Worm (Caenorhabditis elegans) whole organism, young adult: ENCODE measurements around the gene ogdh-2.

Source experiments
- B0336.3 ChIP-seq: fragments of 200-800 bp; sonication (Bioruptor generic); IDR thresholded peaks from 2 replicates; pipeline ENCODE4 v1.3.6; 2022; ENCODE audit warnings: missing genetic modification characterization, missing compliant biosample characterization
- F39B2.1 ChIP-seq: fragments of 200-800 bp; sonication (Bioruptor generic); IDR thresholded peaks from 2 replicates; pipeline ENCODE4 v1.3.6; 2022; ENCODE audit warnings: missing genetic modification reagents, missing genetic modification characterization, missing compliant biosample characterization
- F49E8.2 ChIP-seq: sonication (generic microtip); optimal IDR thresholded peaks from 3 replicates; lab custom pipeline; 2017; ENCODE audit warnings: missing genetic modification characterization, mild to moderate bottlenecking, missing compliant biosample characterization, antibody characterized with exemption, moderate library complexity; ENCODE audit not compliant: insufficient read depth
- Y79H2A.3 ChIP-seq: fragments of 200-800 bp; sonication (Bioruptor generic); conservative IDR thresholded peaks from 2 replicates; pipeline ENCODE4 v1.3.6; 2022; ENCODE audit warnings: missing genetic modification reagents, missing genetic modification characterization, missing compliant biosample characterization
- ama-1 ChIP-seq, 3 experiments: fragments of 150-350 bp in 1 of 3; sonication (generic microtip) in 2 of 3; optimal IDR thresholded peaks; 2 replicates each; lab custom pipeline; 2014 to 2018; ENCODE audit warnings: missing biosample characterization in 2 of 3, missing genetic modification characterization in 2 of 3, missing genetic modification reagents in 2 of 3
- hlh-26 ChIP-seq: fragments of 200-800 bp; sonication (Bioruptor generic); conservative IDR thresholded peaks from 2 replicates; pipeline ENCODE4 v1.3.6; 2022; ENCODE audit warnings: missing genetic modification reagents, missing genetic modification characterization, missing compliant biosample characterization
- hsf-1 ChIP-seq: fragments of 200-800 bp; sonication (Bioruptor generic); IDR thresholded peaks from 2 replicates; pipeline ENCODE4 v1.3.6; 2022; ENCODE audit warnings: missing genetic modification reagents, missing genetic modification characterization, missing compliant biosample characterization
- madf-6 ChIP-seq: fragments of 200-800 bp; sonication (Bioruptor generic); IDR thresholded peaks from 2 replicates; pipeline ENCODE4 v1.3.6; 2022; ENCODE audit warnings: missing genetic modification reagents, missing genetic modification characterization, missing compliant biosample characterization
- nhr-120 ChIP-seq: fragments of 200-800 bp; sonication (Bioruptor generic); IDR thresholded peaks from 2 replicates; pipeline ENCODE4 v1.3.6; 2022; ENCODE audit warnings: missing genetic modification characterization, missing compliant biosample characterization
- snpc-4 ChIP-seq, 5 experiments: fragments of 150-350 bp in 1 of 5; sonication (generic microtip) in 4 of 5; optimal IDR thresholded peaks; 2 replicates each; lab custom pipeline; 2014 to 2018; ENCODE audit warnings: missing genetic modification characterization in 5 of 5, missing biosample characterization in 3 of 5, antibody characterized with exemption in 2 of 5, mild to moderate bottlenecking in 2 of 5, missing compliant biosample characterization in 2 of 5, missing genotype in 2 of 5, moderate library complexity in 2 of 5, missing genetic modification reagents in 1 of 5
- unc-62 ChIP-seq: fragments of 150-350 bp; optimal IDR thresholded peaks from 2 replicates; lab custom pipeline; 2014; ENCODE audit warnings: missing biosample characterization, missing genetic modification reagents, missing genetic modification characterization

DNA sequence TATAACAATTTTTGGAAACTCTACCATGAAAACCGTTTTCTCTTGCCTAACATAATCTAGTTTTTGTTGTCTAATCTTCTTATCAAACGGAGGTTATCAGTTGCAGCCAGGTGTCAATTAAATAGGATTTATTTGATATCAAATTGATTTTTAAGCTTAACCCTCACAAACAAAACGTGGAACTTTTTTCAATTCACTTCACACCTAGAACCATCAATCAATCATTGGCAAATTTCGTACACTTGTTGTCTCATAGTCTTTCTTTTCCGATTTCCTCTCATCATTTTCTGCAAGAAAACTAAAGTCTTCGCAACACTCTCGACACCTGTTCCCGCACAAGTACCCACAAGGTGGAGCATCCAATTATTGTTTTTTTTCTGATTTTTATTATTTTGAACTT is 14.4 kb downstream of the ogdh-2 start:
- no peak for TF ChIP-seq Y79H2A.3
- TF ChIP-seq hsf-1 (GFP tag; lab: Robert Waterston, UW): no peak
- no peak for TF ChIP-seq F39B2.1
- no peak for TF ChIP-seq F49E8.2 (tag; lab: Kevin White, UChicago)
- TF ChIP-seq madf-6: no peak
- no peak for TF ChIP-seq hlh-26 (GFP tag; lab: Robert Waterston, UW)
- TF ChIP-seq snpc-4 (GFP tag; optimal IDR thresholded peaks at IDR 0.05; lab: Kevin White, UChicago): no peak
- TF ChIP-seq snpc-4 (tag; optimal IDR thresholded peaks at IDR 0.05; lab: Kevin White, UChicago): no peak
- TF ChIP-seq nhr-120 (GFP tag; lab: Robert Waterston, UW): no peak
- TF ChIP-seq ama-1 (optimal IDR thresholded peaks at IDR 0.05; lab: Kevin White, UChicago): no peak
- TF ChIP-seq ama-1 (GFP tag; optimal IDR thresholded peaks at IDR 0.05; lab: Kevin White, UChicago): no peak
- no peak for TF ChIP-seq B0336.3 (GFP tag; lab: Robert Waterston, UW)
- TF ChIP-seq unc-62 (GFP tag; lab: Kevin White, UChicago): no peak
